Worm (Caenorhabditis elegans) whole organism, L3 larva: ENCODE results near the gene pigb-1.

ENCODE experiments used
- ama-1 ChIP-seq: fragments of 150-350 bp; optimal IDR thresholded peaks from 2 replicates; lab custom pipeline; 2018
- ceh-82 ChIP-seq: fragments of 150-350 bp; optimal IDR thresholded peaks from 2 replicates; lab custom pipeline; 2014; ENCODE audit warnings: missing biosample characterization, missing genetic modification characterization
- elt-3 ChIP-seq, 3 experiments: fragments of 150-350 bp in 1 of 3; sonication (generic microtip) in 2 of 3; optimal IDR thresholded peaks; 2 replicates in 2 of 3; 4 replicates in 1 of 3; lab custom pipeline; 2014 to 2017; ENCODE audit warnings: missing biosample characterization in 3 of 3, missing genetic modification characterization in 3 of 3
- hmg-11 ChIP-seq: sonication (generic microtip); optimal IDR thresholded peaks from 2 replicates; lab custom pipeline; 2016; ENCODE audit warnings: missing genetic modification characterization, missing compliant biosample characterization
- nhr-28 ChIP-seq: fragments of 150-350 bp; optimal IDR thresholded peaks from 2 replicates; lab custom pipeline; 2014; ENCODE audit warnings: missing biosample characterization, missing genetic modification characterization
- unc-62 ChIP-seq: fragments of 150-350 bp; sonication (generic microtip); optimal IDR thresholded peaks from 4 replicates; lab custom pipeline; 2014; ENCODE audit warnings: missing biosample characterization, missing genetic modification reagents, missing genetic modification characterization
- ztf-4 ChIP-seq: fragments of 150-350 bp; optimal IDR thresholded peaks from 2 replicates; lab custom pipeline; 2014; ENCODE audit warnings: missing biosample characterization, missing genetic modification characterization

DNA sequence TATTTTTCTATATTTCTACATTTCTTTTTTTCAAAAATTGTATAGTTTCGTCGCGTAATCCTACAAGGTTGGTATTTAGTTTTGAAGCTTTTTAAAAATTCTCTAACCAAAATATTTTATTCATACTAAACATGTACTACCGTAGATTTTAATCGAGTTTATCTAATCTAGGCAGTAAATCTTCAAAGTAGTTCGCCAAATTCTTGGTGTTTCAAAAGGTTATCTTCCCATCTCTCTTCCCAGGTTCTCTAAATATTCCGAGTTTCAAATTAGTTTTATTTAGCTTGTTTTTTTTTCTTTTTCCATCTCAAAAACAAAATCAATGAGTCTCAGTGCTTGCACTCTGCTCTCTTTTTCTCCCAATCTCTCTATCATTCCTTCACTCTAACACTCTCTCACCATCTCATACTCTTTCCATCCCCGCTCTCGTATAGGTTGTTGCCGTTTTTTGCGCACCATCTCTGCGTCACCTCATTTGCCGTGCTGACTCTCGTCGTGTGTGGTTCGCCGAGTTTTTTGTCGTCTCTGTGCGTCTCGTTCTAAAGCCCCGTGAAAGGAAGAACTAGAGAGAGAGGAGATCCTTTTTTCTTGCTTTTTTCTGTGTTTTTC, 24.2 kb upstream of the pigb-1 start:
- peak; percentile 57 for TF ChIP-seq ztf-4 (tag; lab: Kevin White, UChicago)
- no peak for TF ChIP-seq ceh-82 (tag; lab: Kevin White, UChicago)
- TF ChIP-seq elt-3 (tag; optimal IDR thresholded peaks at IDR 0.05; lab: Kevin White, UChicago), result no peak
- TF ChIP-seq nhr-28 (tag; lab: Kevin White, UChicago), result no peak
- peak; percentile 94 for TF ChIP-seq hmg-11 (tag; lab: Kevin White, UChicago)
- TF ChIP-seq ama-1 (lab: Kevin White, UChicago), result no peak
- TF ChIP-seq unc-62 (GFP tag; lab: Kevin White, UChicago), result peak; percentile 46
